Worm (Caenorhabditis elegans) whole organism, L4 larva: Measurements from ENCODE around the gene zipt-2.2.

Experiments used
- F10B5.3 ChIP-seq: sonication (generic microtip); optimal IDR thresholded peaks from 2 replicates; lab custom pipeline; 2016; ENCODE audit warnings: mild to moderate bottlenecking, missing genetic modification characterization, missing compliant biosample characterization
- F26F4.8 ChIP-seq: fragments of 200-800 bp; sonication (Bioruptor generic); conservative IDR thresholded peaks from 2 replicates; pipeline ENCODE4 v1.3.6; 2022; ENCODE audit warnings: missing genetic modification characterization, missing compliant biosample characterization
- F44E2.7 ChIP-seq: fragments of 200-800 bp; sonication (Bioruptor generic); IDR thresholded peaks from 2 replicates; pipeline ENCODE4 v2.1.2; 2022; ENCODE audit warnings: missing genetic modification characterization, missing compliant biosample characterization
- F49E8.2 ChIP-seq: sonication (generic microtip); optimal IDR thresholded peaks from 2 replicates; lab custom pipeline; 2016; ENCODE audit warnings: missing compliant biosample characterization, mild to moderate bottlenecking, missing genetic modification characterization, borderline replicate concordance
- R02D3.7 ChIP-seq: fragments of 150-350 bp; sonication (generic microtip); optimal IDR thresholded peaks from 3 replicates; lab custom pipeline; 2014; ENCODE audit warnings: missing biosample characterization, missing genetic modification characterization
- Y48G9A.11 ChIP-seq: fragments of 200-800 bp; sonication (Bioruptor generic); IDR thresholded peaks from 2 replicates; pipeline ENCODE4 v1.3.6; 2022; ENCODE audit warnings: missing genetic modification reagents, missing genetic modification characterization, missing compliant biosample characterization
- Y5F2A.4 ChIP-seq: fragments of 200-800 bp; sonication (Bioruptor generic); optimal IDR thresholded peaks from 2 replicates; lab custom pipeline; 2018; ENCODE audit warnings: mild to moderate bottlenecking, missing genetic modification characterization, missing compliant biosample characterization
- ZK546.5 ChIP-seq, 2 experiments: sonication (generic microtip); optimal IDR thresholded peaks; 2 replicates each; lab custom pipeline; 2017; ENCODE audit warnings: missing biosample characterization in 2 of 2, missing genetic modification characterization in 2 of 2
- aha-1 ChIP-seq: fragments of 150-350 bp; peaks from one replicate; lab custom pipeline; 2014; ENCODE audit warnings: missing biosample characterization, missing genetic modification characterization
- aly-2 ChIP-seq: sonication (generic microtip); optimal IDR thresholded peaks from 2 replicates; lab custom pipeline; 2018; ENCODE audit warnings: missing biosample characterization, missing genetic modification characterization
- ama-1 ChIP-seq: fragments of 150-350 bp; optimal IDR thresholded peaks from 2 replicates; lab custom pipeline; 2014; ENCODE audit warnings: inconsistent platforms, mixed read lengths
- ceh-82 ChIP-seq: sonication (generic microtip); optimal IDR thresholded peaks from 2 replicates; lab custom pipeline; 2017; ENCODE audit warnings: missing biosample characterization, missing genetic modification characterization
- cey-2 ChIP-seq: sonication (generic microtip); optimal IDR thresholded peaks from 3 replicates; lab custom pipeline; 2017; ENCODE audit warnings: missing genetic modification characterization, mild to moderate bottlenecking, missing compliant biosample characterization, antibody characterized with exemption, borderline replicate concordance; ENCODE audit not compliant: insufficient read depth
- dmd-6 ChIP-seq: fragments of 200-800 bp; sonication (Bioruptor generic); IDR thresholded peaks from 2 replicates; pipeline ENCODE4 v1.3.6; 2022; ENCODE audit warnings: missing genetic modification reagents, missing genetic modification characterization, missing compliant biosample characterization
- dpl-1 ChIP-seq: fragments of 150-350 bp; optimal IDR thresholded peaks from 2 replicates; lab custom pipeline; 2014; ENCODE audit warnings: missing biosample characterization, missing genetic modification reagents, missing genetic modification characterization
- duxl-1 ChIP-seq: sonication (generic microtip); optimal IDR thresholded peaks from 2 replicates; lab custom pipeline; 2016; ENCODE audit warnings: mild to moderate bottlenecking, missing genetic modification characterization, moderate library complexity, missing compliant biosample characterization; ENCODE audit not compliant: poor library complexity
- egl-27 ChIP-seq: sonication (generic microtip); optimal IDR thresholded peaks from 3 replicates; lab custom pipeline; 2017; ENCODE audit warnings: missing biosample characterization, missing genetic modification reagents, missing genetic modification characterization
- egl-43 ChIP-seq: fragments of 200-800 bp; sonication (Bioruptor generic); IDR thresholded peaks from 2 replicates; pipeline ENCODE4 v1.3.6; 2022; ENCODE audit warnings: missing genetic modification reagents, missing genetic modification characterization, missing compliant biosample characterization
- hmg-1.1 ChIP-seq: fragments of 200-800 bp; sonication (Bioruptor generic); IDR thresholded peaks from 2 replicates; pipeline ENCODE4 v1.3.6; 2022; ENCODE audit warnings: missing genetic modification reagents, missing genetic modification characterization, missing compliant biosample characterization
- lin-13 ChIP-seq: fragments of 150-350 bp; optimal IDR thresholded peaks from 2 replicates; lab custom pipeline; 2014; ENCODE audit warnings: missing biosample characterization, missing genetic modification reagents, missing genetic modification characterization
- lin-15B ChIP-seq: fragments of 150-350 bp; sonication (generic microtip); optimal IDR thresholded peaks from 3 replicates; lab custom pipeline; 2014; ENCODE audit warnings: missing biosample characterization, missing genetic modification characterization
- lin-38 ChIP-seq: fragments of 200-800 bp; sonication (Bioruptor generic); IDR thresholded peaks from 2 replicates; pipeline ENCODE4 v1.3.6; 2022; ENCODE audit warnings: missing genetic modification reagents, missing genetic modification characterization, missing compliant biosample characterization
- madf-9 ChIP-seq: fragments of 200-800 bp; sonication (Bioruptor generic); conservative IDR thresholded peaks from 2 replicates; pipeline ENCODE4 v1.3.6; 2022; ENCODE audit warnings: missing genetic modification reagents, missing genetic modification characterization, missing compliant biosample characterization
- mdl-1 ChIP-seq, 2 experiments: fragments of 150-350 bp in 1 of 2; sonication (generic microtip) in 1 of 2; optimal IDR thresholded peaks; 2 replicates each; lab custom pipeline; 2014 to 2017; ENCODE audit warnings: missing biosample characterization in 2 of 2, missing genetic modification characterization in 2 of 2
- mdt-29 ChIP-seq: fragments of 200-800 bp; sonication (Bioruptor generic); IDR thresholded peaks from 2 replicates; pipeline ENCODE4 v1.3.6; 2022; ENCODE audit warnings: missing genetic modification reagents, missing genetic modification characterization, missing compliant biosample characterization
- mep-1 ChIP-seq: fragments of 150-350 bp; sonication (generic microtip); optimal IDR thresholded peaks from 3 replicates; lab custom pipeline; 2014; ENCODE audit warnings: missing biosample characterization, missing genetic modification characterization
- mes-2 ChIP-seq: sonication (generic microtip); optimal IDR thresholded peaks from 2 replicates; lab custom pipeline; 2016; ENCODE audit warnings: missing genotype, mild to moderate bottlenecking, missing genetic modification characterization, missing compliant biosample characterization; ENCODE audit not compliant: poor library complexity, severe bottlenecking
- mxl-3 ChIP-seq: fragments of 200-800 bp; sonication (Bioruptor generic); optimal IDR thresholded peaks from 2 replicates; lab custom pipeline; 2018; ENCODE audit warnings: mild to moderate bottlenecking, missing genetic modification characterization, missing compliant biosample characterization
- nhr-102 ChIP-seq: sonication (generic microtip); optimal IDR thresholded peaks from 2 replicates; lab custom pipeline; 2016; ENCODE audit warnings: mild to moderate bottlenecking, missing genetic modification characterization, moderate library complexity, missing compliant biosample characterization
- nhr-11 ChIP-seq: fragments of 150-350 bp; optimal IDR thresholded peaks from 2 replicates; lab custom pipeline; 2014; ENCODE audit warnings: missing biosample characterization, missing genetic modification characterization
- nhr-111 ChIP-seq: fragments of 200-800 bp; sonication (Bioruptor generic); optimal IDR thresholded peaks from 2 replicates; lab custom pipeline; 2018; ENCODE audit warnings: mild to moderate bottlenecking, missing genetic modification characterization, missing compliant biosample characterization
- nhr-28 ChIP-seq: fragments of 150-350 bp; optimal IDR thresholded peaks from 2 replicates; lab custom pipeline; 2014; ENCODE audit warnings: missing biosample characterization, missing genetic modification characterization
- nhr-42 ChIP-seq: fragments of 200-800 bp; sonication (Bioruptor generic); IDR thresholded peaks from 2 replicates; pipeline ENCODE4 v1.3.6; 2022; ENCODE audit warnings: missing genetic modification characterization, missing compliant biosample characterization
- nhr-77 ChIP-seq: fragments of 150-350 bp; optimal IDR thresholded peaks from 2 replicates; lab custom pipeline; 2014; ENCODE audit warnings: missing biosample characterization, missing genetic modification characterization
- pha-4 ChIP-seq, 2 experiments: fragments of 150-350 bp in 1 of 2; fragments of 200-800 bp in 1 of 2; sonication (Bioruptor generic) in 1 of 2; IDR thresholded peaks in 1 of 2; optimal IDR thresholded peaks in 1 of 2; 2 replicates each; pipeline versions ENCODE4 v1.3.6 to Lab custom; 2014 to 2022; ENCODE audit warnings: missing genetic modification characterization in 2 of 2, missing genetic modification reagents in 2 of 2, missing biosample characterization in 1 of 2, missing compliant biosample characterization in 1 of 2
- saeg-2 ChIP-seq: fragments of 200-800 bp; sonication (Bioruptor generic); IDR thresholded peaks from 2 replicates; pipeline ENCODE4 v1.3.6; 2022; ENCODE audit warnings: missing genetic modification reagents, missing genetic modification characterization, missing compliant biosample characterization
- sdz-12 ChIP-seq: fragments of 200-800 bp; sonication (Bioruptor generic); optimal IDR thresholded peaks from 2 replicates; lab custom pipeline; 2018; ENCODE audit warnings: mild to moderate bottlenecking, missing genetic modification characterization, missing compliant biosample characterization
- set-16 ChIP-seq: fragments of 200-800 bp; sonication (Bioruptor generic); IDR thresholded peaks from 2 replicates; pipeline ENCODE4 v1.3.6; 2022; ENCODE audit warnings: missing genetic modification reagents, missing genetic modification characterization, missing compliant biosample characterization
- skn-1 ChIP-seq: fragments of 150-350 bp; optimal IDR thresholded peaks from 2 replicates; lab custom pipeline; 2014; ENCODE audit warnings: missing biosample characterization, missing genetic modification characterization
- snpc-4 ChIP-seq: fragments of 150-350 bp; optimal IDR thresholded peaks from 2 replicates; lab custom pipeline; 2014; ENCODE audit warnings: missing biosample characterization, missing genetic modification characterization
- spr-1 ChIP-seq: sonication (generic microtip); optimal IDR thresholded peaks from 2 replicates; lab custom pipeline; 2016; ENCODE audit warnings: mild to moderate bottlenecking, missing genetic modification characterization, missing compliant biosample characterization
- unc-39 ChIP-seq: sonication (generic microtip); optimal IDR thresholded peaks from 2 replicates; lab custom pipeline; 2017; ENCODE audit warnings: missing biosample characterization, missing genetic modification characterization
- unc-62 ChIP-seq, 3 experiments: fragments of 150-350 bp in 1 of 3; sonication (generic microtip); optimal IDR thresholded peaks in 2 of 3; peaks in 1 of 3; 1 replicate in 1 of 3; 2 replicates in 2 of 3; lab custom pipeline; 2014 to 2017; ENCODE audit warnings: missing biosample characterization in 3 of 3, missing genetic modification characterization in 3 of 3, missing genetic modification reagents in 3 of 3, missing genotype in 1 of 3
- zfp-3 ChIP-seq: fragments of 200-800 bp; sonication (Bioruptor generic); conservative IDR thresholded peaks from 2 replicates; pipeline ENCODE4 v1.3.6; 2022; ENCODE audit warnings: missing genetic modification reagents, missing genetic modification characterization, missing compliant biosample characterization

The zipt-2.2 gene

DNA sequence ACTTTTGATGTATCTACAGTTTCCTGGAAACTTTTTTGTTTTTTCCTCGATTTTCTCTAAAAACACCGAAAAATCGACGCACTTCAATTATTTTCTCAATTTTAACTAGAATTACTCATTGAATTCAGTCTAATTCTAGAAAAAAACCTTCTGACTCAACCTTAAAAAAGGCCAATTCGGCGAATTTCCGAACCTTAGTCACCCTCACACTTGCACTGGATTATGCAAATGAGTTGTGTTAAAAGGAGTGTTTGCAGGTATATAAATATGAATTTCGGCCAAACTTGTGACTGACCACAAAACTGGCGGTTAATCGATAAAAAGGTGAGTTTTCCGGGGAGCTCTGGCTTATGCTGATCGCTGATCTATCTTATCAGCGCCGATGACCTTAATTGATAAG, 11.3 kb upstream of the zipt-2.2 start, which contains the start of gene ttr-20:
Gene ttr-20, plus strand, starts transcription at position 301 of the 400 bp plus-strand sequence.
- TF ChIP-seq aha-1 (peak; percentile 50), mdt-29 (GFP tag; lab: Robert Waterston, UW) (no peak)

- TF ChIP-seq spr-1 (tag; lab: Kevin White, UChicago) (no peak), Y5F2A.4 (GFP tag; lab: Kevin White, UChicago) (no peak), F44E2.7 (no peak), mes-2 (tag; lab: Kevin White, UChicago) (no peak), nhr-11 (tag; lab: Kevin White, UChicago) (no peak), hmg-1.1 (GFP tag; lab: Robert Waterston, UW) (no peak), nhr-102 (no peak), zfp-3 (no peak), dpl-1 (GFP tag; lab: Kevin White, UChicago) (no peak), Y48G9A.11 (no peak), madf-9 (GFP tag; lab: Robert Waterston, UW) (no peak), lin-13 (GFP tag; lab: Kevin White, UChicago) (no peak), egl-27 (tag; lab: Kevin White, UChicago) (no peak), lin-15B (tag; lab: Kevin White, UChicago) (no peak)
- TF ChIP-seq, all 104 proteins: peak for 0
Measured at ce11 chrIV:4244510-4244909, 9.3 kb upstream of the zipt-2.2 start, which contains the start of gene col-34. Gene col-34 (minus strand): TSS chrIV:4244610.

DNA sequence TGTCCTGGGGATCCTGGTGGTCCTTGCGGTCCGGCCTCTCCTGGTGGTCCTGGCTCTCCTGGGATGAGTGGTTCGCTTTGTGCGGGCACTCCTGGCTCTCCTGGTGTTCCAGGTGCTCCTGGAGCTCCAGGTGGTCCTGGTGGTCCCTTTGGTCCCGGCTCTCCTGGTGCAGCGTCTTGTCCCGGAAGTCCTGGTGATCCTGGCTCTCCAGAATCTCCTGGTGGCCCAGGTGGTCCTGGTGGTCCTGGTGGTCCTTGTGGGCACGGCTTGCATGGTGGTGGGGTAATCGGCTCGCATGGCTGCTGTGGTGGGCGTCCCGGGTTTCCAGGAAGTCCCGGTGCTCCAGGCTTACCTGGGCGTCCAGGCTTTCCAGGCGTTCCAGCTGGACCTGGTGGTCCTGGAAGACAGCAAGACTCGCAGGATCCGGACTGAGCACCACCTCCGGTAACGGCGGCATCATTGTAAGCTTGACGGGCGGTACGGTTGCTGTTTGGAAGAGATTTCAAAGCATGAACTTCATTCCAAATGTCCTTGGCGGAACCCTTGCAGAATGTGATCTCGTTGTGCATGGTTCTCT, 8.8 kb upstream of the zipt-2.2 start:
- no peak for TF ChIP-seq mes-2 (tag; lab: Kevin White, UChicago)
- peak; percentile 98 for TF ChIP-seq set-16 (GFP tag; lab: Robert Waterston, UW)

- TF ChIP-seq mdl-1 (tag; optimal IDR thresholded peaks at IDR 0.05; lab: Kevin White, UChicago) (no peak), nhr-77 (tag; lab: Kevin White, UChicago) (no peak), pha-4 (GFP tag; IDR thresholded peaks at IDR 0.05; lab: Robert Waterston, UW) (no peak), pha-4 (tag; optimal IDR thresholded peaks at IDR 0.05; lab: Kevin White, UChicago) (no peak), lin-38 (no peak), R02D3.7 (tag; lab: Kevin White, UChicago) (no peak), F26F4.8 (GFP tag; lab: Robert Waterston, UW) (no peak), nhr-111 (no peak), ceh-82 (no peak), duxl-1 (tag; lab: Kevin White, UChicago) (peak; percentile 3), F44E2.7 (no peak), nhr-42 (no peak), mdt-29 (GFP tag; lab: Robert Waterston, UW) (no peak), aly-2 (tag; lab: Kevin White, UChicago) (no peak), unc-62 (GFP tag; optimal IDR thresholded peaks at IDR 0.05 in 1 of 2; lab: Kevin White, UChicago) (peak in 1 of 2 experiments; percentile 40), unc-62 (tag; optimal IDR thresholded peaks at IDR 0.05; lab: Kevin White, UChicago) (no peak), unc-39 (tag; lab: Kevin White, UChicago) (no peak), nhr-28 (tag; lab: Kevin White, UChicago) (peak; percentile 24), egl-27 (tag; lab: Kevin White, UChicago) (no peak), skn-1 (tag; lab: Kevin White, UChicago) (no peak), saeg-2 (GFP tag; lab: Robert Waterston, UW) (no peak), ama-1 (peak; percentile 55), mep-1 (tag; lab: Kevin White, UChicago) (no peak), cey-2 (tag; lab: Kevin White, UChicago) (no peak), egl-43 (GFP tag; lab: Robert Waterston, UW) (no peak), mxl-3 (GFP tag; lab: Kevin White, UChicago) (peak; percentile 42), snpc-4 (tag; lab: Kevin White, UChicago) (no peak), F49E8.2 (tag; lab: Kevin White, UChicago) (no peak), lin-15B (tag; lab: Kevin White, UChicago) (no peak), ZK546.5 (tag; optimal IDR thresholded peaks at IDR 0.05; lab: Kevin White, UChicago) (no peak), F10B5.3 (tag; lab: Kevin White, UChicago) (no peak), sdz-12 (GFP tag; lab: Kevin White, UChicago) (no peak), spr-1 (tag; lab: Kevin White, UChicago) (no peak), dmd-6 (GFP tag; lab: Robert Waterston, UW) (no peak)
Measured at ce11 chrIV:4236671-4237070, 1.5 kb upstream of the zipt-2.2 start.
